Worm (Caenorhabditis elegans) whole organism, L4 larva: ENCODE measurements around the gene C25A8.1.

Experiments used
- D1046.2 ChIP-seq: fragments of 200-800 bp; sonication (Bioruptor generic); IDR thresholded peaks from 2 replicates; pipeline ENCODE4 v1.3.6; 2022; ENCODE audit warnings: missing genetic modification characterization, missing compliant biosample characterization
- F10B5.3 ChIP-seq: sonication (generic microtip); optimal IDR thresholded peaks from 2 replicates; lab custom pipeline; 2016; ENCODE audit warnings: mild to moderate bottlenecking, missing genetic modification characterization, missing compliant biosample characterization
- F26F4.8 ChIP-seq: fragments of 200-800 bp; sonication (Bioruptor generic); conservative IDR thresholded peaks from 2 replicates; pipeline ENCODE4 v1.3.6; 2022; ENCODE audit warnings: missing genetic modification characterization, missing compliant biosample characterization
- F49E8.2 ChIP-seq: sonication (generic microtip); optimal IDR thresholded peaks from 2 replicates; lab custom pipeline; 2016; ENCODE audit warnings: missing compliant biosample characterization, mild to moderate bottlenecking, missing genetic modification characterization, borderline replicate concordance
- T26A8.4 ChIP-seq: fragments of 200-800 bp; sonication (Bioruptor generic); IDR thresholded peaks from 2 replicates; pipeline ENCODE4 v1.3.6; 2022; ENCODE audit warnings: missing genetic modification characterization, missing compliant biosample characterization
- Y75B8A.6 ChIP-seq: fragments of 200-800 bp; sonication (Bioruptor generic); IDR thresholded peaks from 2 replicates; pipeline ENCODE4 v1.3.6; 2022; ENCODE audit warnings: missing genetic modification reagents, missing genetic modification characterization, missing compliant biosample characterization
- ama-1 ChIP-seq: fragments of 150-350 bp; optimal IDR thresholded peaks from 2 replicates; lab custom pipeline; 2014; ENCODE audit warnings: inconsistent platforms, mixed read lengths
- attf-4 ChIP-seq: sonication (generic microtip); optimal IDR thresholded peaks from 3 replicates; lab custom pipeline; 2017; ENCODE audit warnings: missing biosample characterization, missing genetic modification characterization
- ceh-20 ChIP-seq: fragments of 200-800 bp; sonication (Bioruptor generic); IDR thresholded peaks from 2 replicates; pipeline ENCODE4 v1.3.6; 2022; ENCODE audit warnings: missing genetic modification reagents, missing genetic modification characterization, missing compliant biosample characterization
- ceh-28 ChIP-seq: fragments of 150-350 bp; optimal IDR thresholded peaks from 2 replicates; lab custom pipeline; 2014; ENCODE audit warnings: missing biosample characterization, missing genetic modification reagents, missing genetic modification characterization
- ceh-44 ChIP-seq: fragments of 200-800 bp; sonication (Bioruptor generic); IDR thresholded peaks from 2 replicates; pipeline ENCODE4 v1.3.6; 2022; ENCODE audit warnings: missing genetic modification reagents, missing genetic modification characterization, missing compliant biosample characterization
- ceh-62 ChIP-seq: sonication (generic microtip); optimal IDR thresholded peaks from 2 replicates; lab custom pipeline; 2017; ENCODE audit warnings: missing biosample characterization, missing genetic modification characterization
- ces-1 ChIP-seq: fragments of 150-350 bp; sonication (generic microtip); optimal IDR thresholded peaks from 4 replicates; lab custom pipeline; 2014; ENCODE audit warnings: missing biosample characterization, missing genetic modification reagents, missing genetic modification characterization
- daf-12 ChIP-seq: fragments of 150-350 bp; optimal IDR thresholded peaks from 2 replicates; lab custom pipeline; 2014; ENCODE audit warnings: missing biosample characterization, missing genetic modification reagents, missing genetic modification characterization
- daf-16 ChIP-seq, 3 experiments: sonication (generic microtip); optimal IDR thresholded peaks; 2 replicates each; lab custom pipeline; 2016 to 2017; ENCODE audit warnings: missing genetic modification characterization in 3 of 3, missing genetic modification reagents in 3 of 3, mild to moderate bottlenecking in 2 of 3, missing compliant biosample characterization in 2 of 3, missing biosample characterization in 1 of 3, moderate library complexity in 1 of 3
- daf-19 ChIP-seq: fragments of 200-800 bp; sonication (Bioruptor generic); conservative IDR thresholded peaks from 2 replicates; pipeline ENCODE4 v1.3.6; 2022; ENCODE audit warnings: missing genetic modification characterization, missing compliant biosample characterization
- daf-8 ChIP-seq: fragments of 200-800 bp; sonication (Bioruptor generic); IDR thresholded peaks from 2 replicates; pipeline ENCODE4 v1.3.6; 2022; ENCODE audit warnings: missing genetic modification characterization, missing compliant biosample characterization
- dmd-6 ChIP-seq: fragments of 200-800 bp; sonication (Bioruptor generic); IDR thresholded peaks from 2 replicates; pipeline ENCODE4 v1.3.6; 2022; ENCODE audit warnings: missing genetic modification reagents, missing genetic modification characterization, missing compliant biosample characterization
- dmd-9 ChIP-seq: fragments of 200-800 bp; sonication (Bioruptor generic); IDR thresholded peaks from 2 replicates; pipeline ENCODE4 v1.3.6; 2022; ENCODE audit warnings: missing genetic modification reagents, missing genetic modification characterization, missing compliant biosample characterization
- dve-1 ChIP-seq: sonication (generic microtip); optimal IDR thresholded peaks from 2 replicates; lab custom pipeline; 2017; ENCODE audit warnings: antibody characterized with exemption, mild to moderate bottlenecking, missing genetic modification characterization, missing compliant biosample characterization; ENCODE audit not compliant: insufficient read depth
- egl-27 ChIP-seq: sonication (generic microtip); optimal IDR thresholded peaks from 3 replicates; lab custom pipeline; 2017; ENCODE audit warnings: missing biosample characterization, missing genetic modification reagents, missing genetic modification characterization
- fkh-10 ChIP-seq: fragments of 150-350 bp; optimal IDR thresholded peaks from 2 replicates; lab custom pipeline; 2014; ENCODE audit warnings: missing biosample characterization, missing genetic modification reagents, missing genetic modification characterization
- hmg-1.1 ChIP-seq: fragments of 200-800 bp; sonication (Bioruptor generic); IDR thresholded peaks from 2 replicates; pipeline ENCODE4 v1.3.6; 2022; ENCODE audit warnings: missing genetic modification reagents, missing genetic modification characterization, missing compliant biosample characterization
- jun-1 ChIP-seq: fragments of 150-350 bp; optimal IDR thresholded peaks from 2 replicates; lab custom pipeline; 2014; ENCODE audit warnings: missing biosample characterization, missing genetic modification reagents, missing genetic modification characterization
- lin-29 ChIP-seq: fragments of 200-800 bp; sonication (Bioruptor generic); IDR thresholded peaks from 2 replicates; pipeline ENCODE4 v1.3.6; 2022; ENCODE audit warnings: missing genetic modification reagents, missing genetic modification characterization, missing compliant biosample characterization
- madf-5 ChIP-seq, 2 experiments: fragments of 200-800 bp; sonication (Bioruptor generic); IDR thresholded peaks; 2 replicates each; pipeline ENCODE4 v1.3.6; 2022; ENCODE audit warnings: missing compliant biosample characterization in 2 of 2, missing genetic modification characterization in 2 of 2
- madf-9 ChIP-seq: fragments of 200-800 bp; sonication (Bioruptor generic); conservative IDR thresholded peaks from 2 replicates; pipeline ENCODE4 v1.3.6; 2022; ENCODE audit warnings: missing genetic modification reagents, missing genetic modification characterization, missing compliant biosample characterization
- mdl-1 ChIP-seq, 2 experiments: fragments of 150-350 bp in 1 of 2; sonication (generic microtip) in 1 of 2; optimal IDR thresholded peaks; 2 replicates each; lab custom pipeline; 2014 to 2017; ENCODE audit warnings: missing biosample characterization in 2 of 2, missing genetic modification characterization in 2 of 2
- mdt-29 ChIP-seq: fragments of 200-800 bp; sonication (Bioruptor generic); IDR thresholded peaks from 2 replicates; pipeline ENCODE4 v1.3.6; 2022; ENCODE audit warnings: missing genetic modification reagents, missing genetic modification characterization, missing compliant biosample characterization
- mep-1 ChIP-seq: fragments of 150-350 bp; sonication (generic microtip); optimal IDR thresholded peaks from 3 replicates; lab custom pipeline; 2014; ENCODE audit warnings: missing biosample characterization, missing genetic modification characterization
- mxl-2 ChIP-seq: fragments of 200-800 bp; sonication (Bioruptor generic); conservative IDR thresholded peaks from 2 replicates; pipeline ENCODE4 v1.3.6; 2022; ENCODE audit warnings: missing genetic modification reagents, missing genetic modification characterization, missing compliant biosample characterization
- nhr-237 ChIP-seq: sonication (generic microtip); optimal IDR thresholded peaks from 2 replicates; lab custom pipeline; 2017; ENCODE audit warnings: missing biosample characterization, missing genetic modification characterization
- nhr-25 ChIP-seq: sonication (generic microtip); optimal IDR thresholded peaks from 2 replicates; lab custom pipeline; 2017; ENCODE audit warnings: missing genetic modification characterization, mild to moderate bottlenecking, missing compliant biosample characterization, antibody characterized with exemption, moderate library complexity, borderline replicate concordance; ENCODE audit not compliant: insufficient read depth
- nhr-41 ChIP-seq: fragments of 200-800 bp; sonication (Bioruptor generic); IDR thresholded peaks from 2 replicates; pipeline ENCODE4 v1.3.6; 2022; ENCODE audit warnings: missing genetic modification reagents, missing genetic modification characterization, missing compliant biosample characterization
- nhr-48 ChIP-seq: sonication (generic microtip); optimal IDR thresholded peaks from 2 replicates; lab custom pipeline; 2016; ENCODE audit warnings: mild to moderate bottlenecking, missing genetic modification characterization, missing compliant biosample characterization
- nhr-76 ChIP-seq: fragments of 150-350 bp; optimal IDR thresholded peaks from 2 replicates; lab custom pipeline; 2014; ENCODE audit warnings: missing biosample characterization, missing genetic modification characterization
- nhr-77 ChIP-seq: fragments of 150-350 bp; optimal IDR thresholded peaks from 2 replicates; lab custom pipeline; 2014; ENCODE audit warnings: missing biosample characterization, missing genetic modification characterization
- php-3 ChIP-seq: fragments of 200-800 bp; sonication (Bioruptor generic); IDR thresholded peaks from 2 replicates; pipeline ENCODE4 v1.3.6; 2022; ENCODE audit warnings: missing genetic modification reagents, missing genetic modification characterization, missing compliant biosample characterization
- rbr-2 ChIP-seq: sonication (generic microtip); optimal IDR thresholded peaks from 2 replicates; lab custom pipeline; 2016; ENCODE audit warnings: missing genotype, missing genetic modification characterization, missing compliant biosample characterization
- set-16 ChIP-seq: fragments of 200-800 bp; sonication (Bioruptor generic); IDR thresholded peaks from 2 replicates; pipeline ENCODE4 v1.3.6; 2022; ENCODE audit warnings: missing genetic modification reagents, missing genetic modification characterization, missing compliant biosample characterization
- spr-1 ChIP-seq: sonication (generic microtip); optimal IDR thresholded peaks from 2 replicates; lab custom pipeline; 2016; ENCODE audit warnings: mild to moderate bottlenecking, missing genetic modification characterization, missing compliant biosample characterization
- vab-7 ChIP-seq: fragments of 200-800 bp; sonication (Bioruptor generic); IDR thresholded peaks from 2 replicates; pipeline ENCODE4 v1.3.6; 2022; ENCODE audit warnings: missing genetic modification reagents, missing genetic modification characterization, missing compliant biosample characterization
- zag-1 ChIP-seq: fragments of 150-350 bp; optimal IDR thresholded peaks from 2 replicates; lab custom pipeline; 2014; ENCODE audit warnings: missing biosample characterization, missing genetic modification characterization
- zfp-2 ChIP-seq: sonication (generic microtip); optimal IDR thresholded peaks from 2 replicates; lab custom pipeline; 2016; ENCODE audit warnings: mild to moderate bottlenecking, missing genetic modification characterization, missing compliant biosample characterization
- zip-11 ChIP-seq: fragments of 200-800 bp; sonication (Bioruptor generic); IDR thresholded peaks from 2 replicates; pipeline ENCODE4 v1.3.6; 2022; ENCODE audit warnings: missing genetic modification characterization, missing compliant biosample characterization
- ztf-11 ChIP-seq: fragments of 150-350 bp; optimal IDR thresholded peaks from 2 replicates; lab custom pipeline; 2014; ENCODE audit warnings: missing biosample characterization, missing genetic modification characterization
- ztf-7 ChIP-seq: fragments of 150-350 bp; optimal IDR thresholded peaks from 2 replicates; lab custom pipeline; 2014; ENCODE audit warnings: missing biosample characterization, missing genetic modification characterization

The C25A8.1 gene

ce11 chrIV:7017123-7017674 lies 6.3 kb downstream of the C25A8.1 start, which contains the start of gene gldi-4:
gldi-4 (plus strand) TSS chrIV:7017624.
- TF ChIP-seq D1046.2 (GFP tag; lab: Robert Waterston, UW) (no peak), mdt-29 (GFP tag; lab: Robert Waterston, UW) (no peak), daf-16 (GFP tag; optimal IDR thresholded peaks at IDR 0.05; lab: Kevin White, UChicago) (no peak), daf-16 (tag; optimal IDR thresholded peaks at IDR 0.05; lab: Kevin White, UChicago) (no peak), nhr-76 (tag; lab: Kevin White, UChicago) (no peak), set-16 (no peak), rbr-2 (tag; lab: Kevin White, UChicago) (no peak), hmg-1.1 (GFP tag; lab: Robert Waterston, UW) (no peak), php-3 (GFP tag; lab: Robert Waterston, UW) (no peak), lin-29 (no peak), ztf-11 (tag; lab: Kevin White, UChicago) (no peak), ces-1 (no peak), zip-11 (GFP tag; lab: Robert Waterston, UW) (no peak)

ce11 chrIV:7018623-7019022 lies 7.7 kb downstream of the C25A8.1 start:
- peak; percentile 67 for TF ChIP-seq fkh-10
- TF ChIP-seq ces-1, result peak; percentile 38
- TF ChIP-seq nhr-76 (tag; lab: Kevin White, UChicago), result no peak
- no peak for TF ChIP-seq vab-7 (GFP tag; lab: Robert Waterston, UW)

DNA sequence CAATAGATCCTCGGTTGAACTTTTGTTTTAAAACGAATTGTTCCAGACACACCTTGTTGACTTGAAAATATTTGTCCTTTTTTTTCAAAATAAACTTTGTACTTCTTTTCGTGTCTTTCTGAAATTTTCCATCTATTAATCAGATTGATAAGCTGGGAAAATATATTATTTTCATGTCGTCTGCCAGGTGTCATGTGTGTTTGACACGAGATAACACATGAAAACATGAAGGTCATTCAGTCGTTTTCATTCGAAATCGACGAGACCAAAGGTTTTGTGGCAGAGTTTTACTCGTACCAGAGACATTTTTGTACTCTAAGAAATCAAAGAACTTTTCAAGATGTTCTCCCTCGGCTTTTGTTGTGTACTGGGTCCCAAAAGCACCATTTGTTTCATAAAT lies 9.7 kb downstream of the C25A8.1 start:
- peak; percentile 91 for TF ChIP-seq dmd-6 (GFP tag; lab: Robert Waterston, UW)
- TF ChIP-seq daf-8 (GFP tag; lab: Robert Waterston, UW), result no peak
- no peak for TF ChIP-seq madf-9 (GFP tag; lab: Robert Waterston, UW)
- TF ChIP-seq ceh-62, result no peak
- no peak for TF ChIP-seq nhr-25 (tag; lab: Kevin White, UChicago)
- peak in 1 of 2 experiments; percentile 71 for TF ChIP-seq mdl-1 (tag; optimal IDR thresholded peaks at IDR 0.05; lab: Kevin White, UChicago)
- no peak for TF ChIP-seq ama-1 (lab: Kevin White, UChicago)
- peak; percentile 50 for TF ChIP-seq nhr-48 (tag; lab: Kevin White, UChicago)
- no peak for TF ChIP-seq ceh-28 (tag; lab: Kevin White, UChicago)
- no peak for TF ChIP-seq attf-4 (tag; lab: Kevin White, UChicago)
- peak in 1 of 2 experiments; percentile 5 for TF ChIP-seq daf-16 (GFP tag; optimal IDR thresholded peaks at IDR 0.05; lab: Kevin White, UChicago)
- TF ChIP-seq daf-16 (tag; optimal IDR thresholded peaks at IDR 0.05; lab: Kevin White, UChicago), result peak; percentile 98
- no peak for TF ChIP-seq zip-11 (GFP tag; lab: Robert Waterston, UW)
- peak; percentile 44 for TF ChIP-seq mep-1
- no peak for TF ChIP-seq zfp-2 (tag; lab: Kevin White, UChicago)
- TF ChIP-seq mxl-2 (GFP tag; lab: Robert Waterston, UW), result no peak
- no peak for TF ChIP-seq ztf-7 (tag; lab: Kevin White, UChicago)
- no peak for TF ChIP-seq nhr-41
- TF ChIP-seq ceh-44 (GFP tag; lab: Robert Waterston, UW), result no peak
- TF ChIP-seq F10B5.3 (tag; lab: Kevin White, UChicago), result no peak
- no peak for TF ChIP-seq zag-1 (tag; lab: Kevin White, UChicago)
- TF ChIP-seq daf-12 (tag; lab: Kevin White, UChicago), result no peak
- TF ChIP-seq jun-1 (tag; lab: Kevin White, UChicago), result no peak
- no peak for TF ChIP-seq ztf-11 (tag; lab: Kevin White, UChicago)
- no peak for TF ChIP-seq T26A8.4 (GFP tag; lab: Robert Waterston, UW)
- peak; percentile 65 for TF ChIP-seq nhr-77 (tag; lab: Kevin White, UChicago)
- TF ChIP-seq ceh-20, result no peak
- TF ChIP-seq D1046.2 (GFP tag; lab: Robert Waterston, UW), result no peak
- TF ChIP-seq egl-27 (tag; lab: Kevin White, UChicago), result no peak
- no peak for TF ChIP-seq dmd-9 (GFP tag; lab: Robert Waterston, UW)
- TF ChIP-seq F26F4.8 (GFP tag; lab: Robert Waterston, UW), result no peak
- no peak for TF ChIP-seq madf-5 (GFP tag; IDR thresholded peaks at IDR 0.05; lab: Robert Waterston, UW)
- no peak for TF ChIP-seq daf-19
- no peak for TF ChIP-seq spr-1 (tag; lab: Kevin White, UChicago)
- no peak for TF ChIP-seq Y75B8A.6 (GFP tag; lab: Robert Waterston, UW)
- peak; percentile 79 for TF ChIP-seq dve-1 (tag; lab: Kevin White, UChicago)
- TF ChIP-seq nhr-237 (tag; lab: Kevin White, UChicago), result no peak
- TF ChIP-seq mdt-29 (GFP tag; lab: Robert Waterston, UW), result no peak
- TF ChIP-seq F49E8.2, result no peak
